Worm (Caenorhabditis elegans) whole organism, mixed stage, embryonic: ENCODE measurements around the gene bus-5.

Source experiments
- M03D4.4 ChIP-seq: sonication (generic microtip); optimal IDR thresholded peaks from 2 replicates; lab custom pipeline; 2017; ENCODE audit warnings: mild to moderate bottlenecking, missing genetic modification characterization, missing compliant biosample characterization
- blmp-1 ChIP-seq: fragments of 150-350 bp; optimal IDR thresholded peaks from 2 replicates; lab custom pipeline; 2014; ENCODE audit warnings: missing biosample characterization, missing genetic modification characterization
- ceh-43 ChIP-seq: fragments of 200-800 bp; sonication (Bioruptor generic); optimal IDR thresholded peaks from 2 replicates; lab custom pipeline; 2018; ENCODE audit warnings: mild to moderate bottlenecking, missing genetic modification characterization, moderate library complexity, missing compliant biosample characterization
- ces-1 ChIP-seq: fragments of 150-350 bp; optimal IDR thresholded peaks from 2 replicates; lab custom pipeline; 2014; ENCODE audit warnings: missing biosample characterization, missing genetic modification reagents, missing genetic modification characterization
- cnd-1 ChIP-seq: fragments of 200-800 bp; sonication (Bioruptor generic); optimal IDR thresholded peaks from 2 replicates; lab custom pipeline; 2018; ENCODE audit warnings: mild to moderate bottlenecking, missing genetic modification characterization, missing compliant biosample characterization
- elt-1 ChIP-seq: sonication (generic microtip); optimal IDR thresholded peaks from 2 replicates; lab custom pipeline; 2017; ENCODE audit warnings: missing genetic modification characterization, mild to moderate bottlenecking, missing compliant biosample characterization, antibody characterized with exemption, moderate library complexity, borderline replicate concordance; ENCODE audit not compliant: insufficient read depth
- nhr-237 ChIP-seq: fragments of 150-350 bp; optimal IDR thresholded peaks from 2 replicates; lab custom pipeline; 2014; ENCODE audit warnings: missing biosample characterization, missing genetic modification characterization
- snpc-4 ChIP-seq: fragments of 150-350 bp; optimal IDR thresholded peaks from 2 replicates; lab custom pipeline; 2014; ENCODE audit warnings: missing biosample characterization, missing genetic modification characterization
- unc-39 ChIP-seq: fragments of 150-350 bp; optimal IDR thresholded peaks from 2 replicates; lab custom pipeline; 2014; ENCODE audit warnings: missing biosample characterization, missing genetic modification characterization

DNA sequence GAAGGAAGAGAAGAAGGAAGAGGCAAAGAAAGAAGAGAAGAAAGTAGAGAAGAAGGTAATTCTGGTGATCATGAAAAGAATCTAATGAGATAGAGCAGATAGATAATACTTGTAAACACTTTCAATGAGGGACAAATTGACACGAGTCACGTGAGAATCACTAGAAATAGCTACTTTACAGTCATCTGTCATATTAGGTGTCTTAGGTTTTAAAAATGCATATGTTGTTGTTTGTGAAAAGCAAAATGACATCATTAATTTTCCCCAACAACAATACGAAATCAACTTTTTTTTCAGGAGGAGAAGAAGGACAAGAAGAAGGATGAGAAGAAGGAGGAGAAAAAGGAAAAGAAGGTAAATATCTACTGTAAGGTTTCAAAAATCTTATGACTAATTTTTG lies 37.7 kb downstream of the bus-5 start:
- no peak for TF ChIP-seq unc-39 (tag; lab: Kevin White, UChicago)
- no peak for TF ChIP-seq blmp-1
- no peak for TF ChIP-seq ces-1 (GFP tag; lab: Kevin White, UChicago)
- no peak for TF ChIP-seq snpc-4 (tag; lab: Kevin White, UChicago)
- no peak for TF ChIP-seq M03D4.4
- no peak for TF ChIP-seq ceh-43 (GFP tag; lab: Kevin White, UChicago)
- TF ChIP-seq cnd-1 (tag; lab: Kevin White, UChicago): no peak
- TF ChIP-seq nhr-237: no peak
- TF ChIP-seq elt-1: no peak
